Fruit fly (Drosophila melanogaster) whole organism, pupa: ENCODE results near the gene CG17270.

Experiments
- CG14655 ChIP-seq: fragments of 200-800 bp; sonication (Bioruptor generic); optimal IDR thresholded peaks from 3 replicates; lab custom pipeline; 2017; ENCODE audit warnings: mild to moderate bottlenecking, missing biosample characterization, missing genetic modification reagents, missing genetic modification characterization
- CG15710 ChIP-seq: fragments of 200-800 bp; sonication (Bioruptor generic); optimal IDR thresholded peaks from 2 replicates; lab custom pipeline; 2018; ENCODE audit warnings: missing biosample characterization, mild to moderate bottlenecking, missing genetic modification characterization, moderate library complexity
- CG17806 ChIP-seq: fragments of 200-800 bp; sonication (Bioruptor generic); optimal IDR thresholded peaks from 2 replicates; lab custom pipeline; 2018; ENCODE audit warnings: missing biosample characterization, mild to moderate bottlenecking, missing genetic modification characterization, moderate library complexity
- CG8159 ChIP-seq: fragments of 200-800 bp; sonication (Bioruptor generic); optimal IDR thresholded peaks from 3 replicates; lab custom pipeline; 2018; ENCODE audit warnings: missing biosample characterization, mild to moderate bottlenecking, missing genetic modification characterization, moderate library complexity
- CG8301 ChIP-seq: fragments of 200-800 bp; sonication (Bioruptor generic); optimal IDR thresholded peaks from 2 replicates; lab custom pipeline; 2018; ENCODE audit warnings: missing biosample characterization, mild to moderate bottlenecking, missing genetic modification characterization
- EcR ChIP-seq: fragments of 200-800 bp; sonication (Bioruptor generic); optimal IDR thresholded peaks from 3 replicates; lab custom pipeline; 2019; ENCODE audit warnings: missing biosample characterization, missing genetic modification characterization, mild to moderate bottlenecking, moderate library complexity, missing genetic modification reagents
- Ets98B ChIP-seq: fragments of 200-800 bp; sonication (Bioruptor generic); IDR thresholded peaks from 2 replicates; pipeline ENCODE4 v1.3.6; 2022; ENCODE audit warnings: missing biosample characterization, missing genetic modification characterization
- Pif1A ChIP-seq: fragments of 200-800 bp; sonication (Bioruptor generic); optimal IDR thresholded peaks from 3 replicates; lab custom pipeline; 2016; ENCODE audit warnings: missing biosample characterization, missing genetic modification characterization
- Snoo ChIP-seq: fragments of 200-800 bp; sonication (Bioruptor generic); optimal IDR thresholded peaks from 3 replicates; lab custom pipeline; 2017; ENCODE audit warnings: missing biosample characterization, mild to moderate bottlenecking, missing genetic modification characterization, inconsistent platforms
- fd96Ca ChIP-seq: fragments of 200-800 bp; sonication (Bioruptor generic); IDR thresholded peaks from 3 replicates; pipeline ENCODE4 v1.3.6; 2022; ENCODE audit warnings: missing biosample characterization, missing genetic modification characterization
- gl ChIP-seq: fragments of 200-800 bp; sonication (Bioruptor generic); optimal IDR thresholded peaks from 2 replicates; lab custom pipeline; 2018; ENCODE audit warnings: missing biosample characterization, mild to moderate bottlenecking, missing genetic modification characterization
- rn ChIP-seq: fragments of 200-800 bp; sonication (Bioruptor generic); IDR thresholded peaks from 2 replicates; pipeline ENCODE4 v1.3.6; 2022; ENCODE audit warnings: missing biosample characterization, missing genetic modification characterization

CG17270 gene

dm6 chr3R:20772543-20772942 is 46.2 kb downstream of the CG17270 start, which contains the start of gene Takl1:
Gene Takl1 (minus strand): TSS chr3R:20772601.
- no peak for TF ChIP-seq CG15710 (tag; lab: Kevin White, UChicago)
- no peak for TF ChIP-seq Pif1A (GFP tag; lab: Kevin White, UChicago)
- no peak for TF ChIP-seq CG17806 (tag; lab: Kevin White, UChicago)
- TF ChIP-seq Snoo, result no peak
- no peak for TF ChIP-seq rn
- no peak for TF ChIP-seq CG14655 (GFP tag; lab: Kevin White, UChicago)
- no peak for TF ChIP-seq fd96Ca (GFP tag; lab: Robert Waterston, UW)
- TF ChIP-seq EcR (GFP tag; lab: Kevin White, UChicago), result no peak
- no peak for TF ChIP-seq CG8301 (tag; lab: Kevin White, UChicago)
- TF ChIP-seq Ets98B (GFP tag; lab: Robert Waterston, UW), result no peak
- no peak for TF ChIP-seq CG8159 (tag; lab: Kevin White, UChicago)
- no peak for TF ChIP-seq gl (tag; lab: Kevin White, UChicago)
